Worm (Caenorhabditis elegans): ENCODE results near the gene str-205.

ce11 chrV:4977539-4977938 is 47.8 kb upstream of the str-205 start:
- TF ChIP-seq zip-4 (GFP tag; optimal IDR thresholded peaks at IDR 0.05) (no peak), nhr-28 (tag; optimal IDR thresholded peaks at IDR 0.05) (no peak), ceh-8 (GFP tag; optimal IDR thresholded peaks at IDR 0.05) (no peak), fkh-10 (GFP tag; optimal IDR thresholded peaks at IDR 0.05) (no peak)

All from whole organism, L1 larva.